Fruit fly (Drosophila melanogaster): Measurements from ENCODE around the gene Myo61F.

Gene Myo61F

dm6 chr3L:1352065-1352464, 33.8 kb downstream of the Myo61F start (continued):
- no peak for TF ChIP-seq lov (optimal IDR thresholded peaks at IDR 0.05)
- no peak for TF ChIP-seq lov (GFP tag; IDR thresholded peaks at IDR 0.05)
- TF ChIP-seq jigr1 (GFP tag; IDR thresholded peaks at IDR 0.05), result no peak
- TF ChIP-seq da (GFP tag; optimal IDR thresholded peaks at IDR 0.05), result no peak
- TF ChIP-seq ro (GFP tag; IDR thresholded peaks at IDR 0.05), result no peak
- no peak for TF ChIP-seq CG6175 (GFP tag; IDR thresholded peaks at IDR 0.05)
- TF ChIP-seq CG7786 (GFP tag; optimal IDR thresholded peaks at IDR 0.05), result no peak
- TF ChIP-seq crc (GFP tag; optimal IDR thresholded peaks at IDR 0.05), result no peak
- no peak for TF ChIP-seq CG10209 (GFP tag; optimal IDR thresholded peaks at IDR 0.05)
- TF ChIP-seq CG16813 (GFP tag; IDR thresholded peaks at IDR 0.05; ENCODE audit: partially characterized antibody), result peak; percentile 90
- peak; percentile 18 for TF ChIP-seq CG15601 (tag; optimal IDR thresholded peaks at IDR 0.05)
- TF ChIP-seq tx (GFP tag; optimal IDR thresholded peaks at IDR 0.05), result peak; percentile 8
- peak; percentile 57 for TF ChIP-seq CG10267 (tag; optimal IDR thresholded peaks at IDR 0.05)
- TF ChIP-seq CG3065 (GFP tag; optimal IDR thresholded peaks at IDR 0.05), result no peak
- no peak for TF ChIP-seq h (optimal IDR thresholded peaks at IDR 0.05)
- no peak for TF ChIP-seq sc (optimal IDR thresholded peaks at IDR 0.05)
- no peak for TF ChIP-seq sc (GFP tag; optimal IDR thresholded peaks at IDR 0.05)
- TF ChIP-seq HLH54F (GFP tag; optimal IDR thresholded peaks at IDR 0.05), result peak; percentile 40
- peak; percentile 34 for TF ChIP-seq Hsf (GFP tag; optimal IDR thresholded peaks at IDR 0.05)
- peak; percentile 61 for TF ChIP-seq lilli (GFP tag; optimal IDR thresholded peaks at IDR 0.05)
- TF ChIP-seq CG11504 (tag; optimal IDR thresholded peaks at IDR 0.05), result peak; percentile 48
- peak; percentile 68 for TF ChIP-seq vvl (GFP tag; IDR thresholded peaks at IDR 0.05)
- peak; percentile 31 for TF ChIP-seq tin (GFP tag; optimal IDR thresholded peaks at IDR 0.05)
- peak; percentile 71 for TF ChIP-seq Ets65A (GFP tag)
- peak; percentile 89 for TF ChIP-seq amos (GFP tag; IDR thresholded peaks at IDR 0.05; ENCODE audit: partially characterized antibody)
- no peak for TF ChIP-seq HHEX (GFP tag; optimal IDR thresholded peaks at IDR 0.05)
- TF ChIP-seq Atf3 (GFP tag; optimal IDR thresholded peaks at IDR 0.05), result no peak
- peak; percentile 86 for TF ChIP-seq sens (GFP tag)
- TF ChIP-seq CG7372 (GFP tag; IDR thresholded peaks at IDR 0.05), result no peak
- peak; percentile 41 for TF ChIP-seq az2 (GFP tag; optimal IDR thresholded peaks at IDR 0.05)
- TF ChIP-seq gcm2 (GFP tag; optimal IDR thresholded peaks at IDR 0.05), result no peak
- no peak for TF ChIP-seq ac (GFP tag; optimal IDR thresholded peaks at IDR 0.05)
- peak; percentile 3 to 30 for TF ChIP-seq chif (GFP tag; optimal IDR thresholded peaks at IDR 0.05)
- peak; percentile 15 for TF ChIP-seq CG13296 (GFP tag; optimal IDR thresholded peaks at IDR 0.05)
- no peak for TF ChIP-seq Fer1 (GFP tag; optimal IDR thresholded peaks at IDR 0.05)
- no peak for TF ChIP-seq CG8281 (tag; optimal IDR thresholded peaks at IDR 0.05)
- TF ChIP-seq CG43689 (GFP tag; IDR thresholded peaks at IDR 0.05), result no peak
- TF ChIP-seq CG34376 (GFP tag; optimal IDR thresholded peaks at IDR 0.05), result peak; percentile 46
- peak; percentile 66 for TF ChIP-seq salm (tag; optimal IDR thresholded peaks at IDR 0.05)
- TF ChIP-seq CG2889 (GFP tag; IDR thresholded peaks at IDR 0.05), result no peak
- no peak for TF ChIP-seq CG31365 (tag; optimal IDR thresholded peaks at IDR 0.05)
- TF ChIP-seq PHDP (tag; optimal IDR thresholded peaks at IDR 0.05), result peak; percentile 32
- no peak for TF ChIP-seq CG4730 (GFP tag; IDR thresholded peaks at IDR 0.05)
- no peak for TF ChIP-seq TFAM (GFP tag; optimal IDR thresholded peaks at IDR 0.05)
- TF ChIP-seq NC2β (GFP tag; optimal IDR thresholded peaks at IDR 0.05), result peak; percentile 37
- peak; percentile 90 for TF ChIP-seq pros (GFP tag; optimal IDR thresholded peaks at IDR 0.05)
- no peak for TF ChIP-seq CG8765 (GFP tag; IDR thresholded peaks at IDR 0.05)
- TF ChIP-seq Neu2 (GFP tag; optimal IDR thresholded peaks at IDR 0.05; ENCODE audit: borderline replicate concordance), result no peak
- no peak for TF ChIP-seq gce (GFP tag; IDR thresholded peaks at IDR 0.05)
- TF ChIP-seq ftz-f1 (GFP tag; optimal IDR thresholded peaks at IDR 0.05), result no peak
- peak; percentile 86 for TF ChIP-seq oc (tag; optimal IDR thresholded peaks at IDR 0.05)
- TF ChIP-seq tll (GFP tag; optimal IDR thresholded peaks at IDR 0.05), result peak in 1 of 2 experiments; percentile 11
- TF ChIP-seq tna (GFP tag; IDR thresholded peaks at IDR 0.05; ENCODE audit: partially characterized antibody), result peak; percentile 74

All from whole organism, embryonic.